Worm (Caenorhabditis elegans) whole organism, midembryonic: Measurements from ENCODE around the gene F35E8.9.

Experiments
- T22C8.4 ChIP-seq: fragments of 200-800 bp; sonication (Bioruptor generic); IDR thresholded peaks from 2 replicates; pipeline ENCODE4 v1.3.6; 2022; ENCODE audit warnings: missing genetic modification characterization, missing compliant biosample characterization
- flt-1 ChIP-seq: fragments of 200-800 bp; sonication (Bioruptor generic); IDR thresholded peaks from 2 replicates; pipeline ENCODE4 v1.3.6; 2022; ENCODE audit warnings: missing genetic modification characterization, missing compliant biosample characterization
- klf-2 ChIP-seq: fragments of 200-800 bp; sonication (Bioruptor generic); conservative IDR thresholded peaks from 2 replicates; pipeline ENCODE4 v1.3.6; 2022; ENCODE audit warnings: missing genetic modification reagents, missing genetic modification characterization, missing compliant biosample characterization
- ref-1 ChIP-seq: fragments of 200-800 bp; sonication (Bioruptor generic); conservative IDR thresholded peaks from 2 replicates; pipeline ENCODE4 v1.3.6; 2022; ENCODE audit warnings: missing genetic modification reagents, missing genetic modification characterization, missing compliant biosample characterization
- tab-1 ChIP-seq: fragments of 200-800 bp; sonication (Bioruptor generic); IDR thresholded peaks from 2 replicates; pipeline ENCODE4 v1.3.6; 2022; ENCODE audit warnings: missing genetic modification characterization, missing compliant biosample characterization
- ztf-29 ChIP-seq: fragments of 200-800 bp; sonication (Bioruptor generic); IDR thresholded peaks from 2 replicates; pipeline ENCODE4 v1.3.6; 2022; ENCODE audit warnings: missing genetic modification reagents, missing genetic modification characterization, missing compliant biosample characterization

DNA sequence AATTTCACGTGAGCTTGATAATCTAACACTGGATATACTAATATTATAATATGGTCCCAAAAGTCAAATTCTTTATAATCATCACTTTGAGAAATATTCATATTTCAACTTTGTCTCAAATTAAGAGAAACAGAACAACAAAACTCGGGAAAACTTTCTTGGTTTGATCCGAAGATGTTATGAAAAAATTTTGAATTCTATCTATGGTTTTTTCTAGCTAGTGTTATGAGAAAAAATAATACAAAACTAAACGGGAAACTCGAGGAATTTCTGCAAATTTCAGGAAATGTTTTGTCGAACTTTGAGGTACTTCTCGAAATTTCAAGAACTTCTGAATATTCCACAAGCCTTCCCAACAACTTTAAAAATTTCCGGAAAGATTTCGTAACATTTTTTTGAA is 33.5 kb upstream of the F35E8.9 start, which contains the start of gene srw-59:
- no peak for TF ChIP-seq tab-1 (GFP tag; lab: Robert Waterston, UW)
- no peak for TF ChIP-seq klf-2 (GFP tag; lab: Robert Waterston, UW)
- no peak for TF ChIP-seq ztf-29 (GFP tag; lab: Robert Waterston, UW)
- TF ChIP-seq flt-1 (GFP tag; lab: Robert Waterston, UW): no peak
- TF ChIP-seq ref-1 (GFP tag; lab: Robert Waterston, UW): no peak
- no peak for TF ChIP-seq T22C8.4 (GFP tag; lab: Robert Waterston, UW)
